In genomic region chrIV:11310624-11311023, ce11 we compare ENCODE assay signal across 5 worm cellular contexts.
A peak's percentile ranks its signal among the peaks of the same experiment; 100 is the strongest.
TF ChIP-seq lines count a peak whose summit lies in the region.

Gene znf-207 (plus strand): TSS chrIV:11310972.

TF ChIP-seq in whole organism, L1 larva, 84 proteins besides CTCF, POLR2A, EP300 and RAD21 (continues in another document):
- TF ChIP-seq dsc-1 (tag; optimal IDR thresholded peaks at IDR 0.05; lab: Kevin White, UChicago) = no peak
- TF ChIP-seq ztf-4 (tag; optimal IDR thresholded peaks at IDR 0.05; lab: Kevin White, UChicago) = no peak
- TF ChIP-seq nhr-237 (tag; optimal IDR thresholded peaks at IDR 0.05; lab: Kevin White, UChicago) = no peak
- no peak for TF ChIP-seq nhr-77 (tag; optimal IDR thresholded peaks at IDR 0.05; lab: Kevin White, UChicago)
- TF ChIP-seq zip-4 (GFP tag; optimal IDR thresholded peaks at IDR 0.05; lab: Kevin White, UChicago) = no peak
- peak; percentile 20 for TF ChIP-seq blmp-1 (tag; optimal IDR thresholded peaks at IDR 0.05; lab: Kevin White, UChicago)
- TF ChIP-seq efl-1 (optimal IDR thresholded peaks at IDR 0.05; lab: Kevin White, UChicago) = peak; percentile 39
- peak in 1 of 2 experiments; percentile 91 for TF ChIP-seq efl-1 (GFP tag; optimal IDR thresholded peaks at IDR 0.05 in 1 of 2; lab: Kevin White, UChicago)
- no peak for TF ChIP-seq nhr-90 (tag; optimal IDR thresholded peaks at IDR 0.05; lab: Kevin White, UChicago; ENCODE audit: poor library complexity)
- peak; percentile 41 for TF ChIP-seq fkh-8 (tag; optimal IDR thresholded peaks at IDR 0.05; lab: Kevin White, UChicago)
- TF ChIP-seq lin-14 (GFP tag; optimal IDR thresholded peaks at IDR 0.05; lab: Kevin White, UChicago) = peak; percentile 70
- TF ChIP-seq ces-1 (GFP tag; optimal IDR thresholded peaks at IDR 0.05; lab: Kevin White, UChicago) = peak; percentile 80
- TF ChIP-seq snpc-4 (tag; optimal IDR thresholded peaks at IDR 0.05; lab: Kevin White, UChicago) = no peak
- no peak for TF ChIP-seq sptf-1 (tag; optimal IDR thresholded peaks at IDR 0.05; lab: Kevin White, UChicago)
- TF ChIP-seq nhr-71 (tag; optimal IDR thresholded peaks at IDR 0.05; lab: Kevin White, UChicago) = peak; percentile 33
- TF ChIP-seq mdl-1 (tag; optimal IDR thresholded peaks at IDR 0.05; lab: Kevin White, UChicago) = no peak
- TF ChIP-seq nhr-11 (tag; optimal IDR thresholded peaks at IDR 0.05; lab: Kevin White, UChicago) = no peak
- TF ChIP-seq lin-15B (tag; optimal IDR thresholded peaks at IDR 0.05; lab: Kevin White, UChicago) = no peak
- peak; percentile 13 to 48 for TF ChIP-seq lin-35 (GFP tag; optimal IDR thresholded peaks at IDR 0.05; lab: Kevin White, UChicago)

TF ChIP-seq in whole organism, L3 larva, 47 proteins besides CTCF, POLR2A, EP300 and RAD21 (continues in another document):
- TF ChIP-seq nfya-1 (tag; optimal IDR thresholded peaks at IDR 0.05; lab: Kevin White, UChicago; ENCODE audit: insufficient read depth) (peak; percentile 59), elt-2 (tag; optimal IDR thresholded peaks at IDR 0.05; lab: Kevin White, UChicago) (peak; percentile 7), daf-12 (tag; optimal IDR thresholded peaks at IDR 0.05; lab: Kevin White, UChicago) (no peak), fkh-10 (GFP tag; optimal IDR thresholded peaks at IDR 0.05; lab: Kevin White, UChicago) (peak; percentile 2), ama-1 (optimal IDR thresholded peaks at IDR 0.05; lab: Kevin White, UChicago) (no peak), mdl-1 (tag; optimal IDR thresholded peaks at IDR 0.05; lab: Kevin White, UChicago) (no peak), tbx-2 (tag; optimal IDR thresholded peaks at IDR 0.05; lab: Kevin White, UChicago) (no peak), snpc-4 (tag; optimal IDR thresholded peaks at IDR 0.05; lab: Kevin White, UChicago) (peak; percentile 26), nhr-23 (tag; optimal IDR thresholded peaks at IDR 0.05; lab: Kevin White, UChicago) (peak; percentile 2), pha-4 (tag; optimal IDR thresholded peaks at IDR 0.05; lab: Kevin White, UChicago) (peak; percentile 56), egl-5 (tag; optimal IDR thresholded peaks at IDR 0.05; lab: Kevin White, UChicago) (no peak), pqm-1 (tag; optimal IDR thresholded peaks at IDR 0.05; lab: Kevin White, UChicago) (no peak), nhr-76 (tag; optimal IDR thresholded peaks at IDR 0.05; lab: Kevin White, UChicago) (no peak), hmg-11 (tag; optimal IDR thresholded peaks at IDR 0.05; lab: Kevin White, UChicago) (peak; percentile 37), egl-27 (tag; optimal IDR thresholded peaks at IDR 0.05; lab: Kevin White, UChicago) (no peak), nhr-25 (tag; optimal IDR thresholded peaks at IDR 0.05; lab: Kevin White, UChicago) (no peak), elt-3 (tag; optimal IDR thresholded peaks at IDR 0.05; lab: Kevin White, UChicago) (no peak), R02D3.7 (tag; optimal IDR thresholded peaks at IDR 0.05; lab: Kevin White, UChicago) (no peak), jun-1 (tag; optimal IDR thresholded peaks at IDR 0.05; lab: Kevin White, UChicago) (no peak), lsy-12 (tag; optimal IDR thresholded peaks at IDR 0.05; lab: Kevin White, UChicago) (no peak)

TF ChIP-seq in whole organism, early embryonic, 17 proteins besides CTCF, POLR2A, EP300 and RAD21:
- TF ChIP-seq hnd-1 (tag; optimal IDR thresholded peaks at IDR 0.05; lab: Kevin White, UChicago) (peak; percentile 20), hmg-4 (GFP tag; optimal IDR thresholded peaks at IDR 0.05; lab: Kevin White, UChicago) (no peak), aly-1 (tag; optimal IDR thresholded peaks at IDR 0.05; lab: Kevin White, UChicago) (peak; percentile 57), tbx-37 (GFP tag; conservative IDR thresholded peaks at IDR 0.05; lab: Robert Waterston, UW) (0 out of 2 replicates have a peak, but pooled peaks have one; percentile 37), hmbx-1 (tag; optimal IDR thresholded peaks at IDR 0.05; lab: Kevin White, UChicago) (peak; percentile 9), F13C5.2 (tag; optimal IDR thresholded peaks at IDR 0.05; lab: Kevin White, UChicago) (peak; percentile 75), scrt-1 (GFP tag; IDR thresholded peaks at IDR 0.05; lab: Robert Waterston, UW) (no peak), ceh-13 (GFP tag; optimal IDR thresholded peaks at IDR 0.05; lab: Kevin White, UChicago) (peak; percentile 24), flt-1 (GFP tag; IDR thresholded peaks at IDR 0.05; lab: Robert Waterston, UW) (peak; percentile 61; the same call in 1 of the 2 replicates), tra-4 (tag; optimal IDR thresholded peaks at IDR 0.05; lab: Kevin White, UChicago) (no peak), tbx-11 (GFP tag; IDR thresholded peaks at IDR 0.05; lab: Robert Waterston, UW) (0 out of 2 replicates have a peak, but pooled peaks have one; percentile 26), pes-1 (GFP tag; IDR thresholded peaks at IDR 0.05; lab: Robert Waterston, UW) (peak; percentile 73), sea-1 (GFP tag; conservative IDR thresholded peaks at IDR 0.05; lab: Robert Waterston, UW) (0 out of 2 replicates have a peak, but pooled peaks have one; percentile 51), B0310.2 (tag; optimal IDR thresholded peaks at IDR 0.05; lab: Kevin White, UChicago) (no peak), ets-7 (tag; optimal IDR thresholded peaks at IDR 0.05; lab: Kevin White, UChicago) (no peak), ama-1 (optimal IDR thresholded peaks at IDR 0.05; lab: Kevin White, UChicago) (no peak), ceh-36 (tag; optimal IDR thresholded peaks at IDR 0.05; lab: Kevin White, UChicago) (no peak)

TF ChIP-seq in whole organism, midembryonic, 9 proteins besides CTCF, POLR2A, EP300 and RAD21:
- TF ChIP-seq klf-2 (GFP tag; conservative IDR thresholded peaks at IDR 0.05; lab: Robert Waterston, UW) (0 out of 2 replicates have a peak, but pooled peaks have one; percentile 31), ztf-23 (GFP tag; IDR thresholded peaks at IDR 0.05; lab: Robert Waterston, UW) (0 out of 2 replicates have a peak, but pooled peaks have one; percentile 64), T22C8.4 (GFP tag; IDR thresholded peaks at IDR 0.05; lab: Robert Waterston, UW) (no peak), cog-1 (tag; optimal IDR thresholded peaks at IDR 0.05; lab: Kevin White, UChicago) (no peak), ref-1 (GFP tag; conservative IDR thresholded peaks at IDR 0.05; lab: Robert Waterston, UW) (0 out of 2 replicates have a peak, but pooled peaks have one; percentile 5), ztf-29 (GFP tag; IDR thresholded peaks at IDR 0.05; lab: Robert Waterston, UW) (no peak), flt-1 (GFP tag; IDR thresholded peaks at IDR 0.05; lab: Robert Waterston, UW) (peak; percentile 66), med-1 (GFP tag; optimal IDR thresholded peaks at IDR 0.05; lab: Kevin White, UChicago; ENCODE audit: insufficient read depth) (peak; percentile 72), tab-1 (GFP tag; IDR thresholded peaks at IDR 0.05; lab: Robert Waterston, UW) (peak; percentile 55; the same call in 1 of the 2 replicates)

TF ChIP-seq in whole organism, young adult, 124 proteins besides CTCF, POLR2A, EP300 and RAD21:
- TF ChIP-seq egl-44 (GFP tag; IDR thresholded peaks at IDR 0.05; lab: Robert Waterston, UW) (no peak), dpl-1 (GFP tag; optimal IDR thresholded peaks at IDR 0.05; lab: Kevin White, UChicago) (no peak), gei-17 (GFP tag; optimal IDR thresholded peaks at IDR 0.05; lab: Kevin White, UChicago) (no peak), bed-2 (GFP tag; IDR thresholded peaks at IDR 0.05; lab: Robert Waterston, UW) (no peak), pbrm-1 (GFP tag; IDR thresholded peaks at IDR 0.05; lab: Robert Waterston, UW) (no peak), nhr-80 (tag; optimal IDR thresholded peaks at IDR 0.05; lab: Kevin White, UChicago) (peak; percentile 6), egl-18 (GFP tag; IDR thresholded peaks at IDR 0.05; lab: Robert Waterston, UW) (no peak), mcd-1 (GFP tag; IDR thresholded peaks at IDR 0.05; lab: Robert Waterston, UW) (0 out of 2 replicates have a peak, but pooled peaks have one; percentile 21), F23B12.7 (tag; optimal IDR thresholded peaks at IDR 0.05; lab: Kevin White, UChicago; ENCODE audit: insufficient read depth) (peak; percentile 49), hsf-1 (GFP tag; IDR thresholded peaks at IDR 0.05; lab: Robert Waterston, UW) (no peak), ztf-3 (GFP tag; optimal IDR thresholded peaks at IDR 0.05; lab: Kevin White, UChicago) (no peak), attf-5 (GFP tag; optimal IDR thresholded peaks at IDR 0.05; lab: Kevin White, UChicago) (peak; percentile 49), F57A8.1 (GFP tag; optimal IDR thresholded peaks at IDR 0.05; lab: Kevin White, UChicago) (no peak), ceh-100 (GFP tag; IDR thresholded peaks at IDR 0.05; lab: Robert Waterston, UW) (peak; percentile 43), lin-35 (GFP tag; optimal IDR thresholded peaks at IDR 0.05; lab: Kevin White, UChicago) (peak in 1 of 3 experiments; percentile 25), ceh-58 (GFP tag; IDR thresholded peaks at IDR 0.05; lab: Robert Waterston, UW) (no peak), lir-1 (GFP tag; conservative IDR thresholded peaks at IDR 0.05; lab: Robert Waterston, UW) (no peak), cebp-1 (GFP tag; IDR thresholded peaks at IDR 0.05; lab: Robert Waterston, UW) (no peak), cebp-1 (tag; optimal IDR thresholded peaks at IDR 0.05; lab: Kevin White, UChicago) (peak; percentile 44), dpff-1 (tag; optimal IDR thresholded peaks at IDR 0.05; lab: Kevin White, UChicago) (no peak)

Comparison
In these comparisons a context has a peak if more than half of its experiments do, and no peak if none do; other contexts are left out.
1. Of the 8 proteins assayed by ChIP-seq in both whole organism, young adult and whole organism, L1 larva: peak only in whole organism, young adult: none; only in whole organism, L1 larva: dpl-1 and efl-1; in both: none; in neither: 5; mixed calls (peak in some experiments, not most) for 1.